Worm (Caenorhabditis elegans): ENCODE results near the gene twk-16.

- TF ChIP-seq F26F4.8 (GFP tag; conservative IDR thresholded peaks at IDR 0.05) (no peak), nhr-10 (tag; optimal IDR thresholded peaks at IDR 0.05) (no peak), nhr-25 (tag; optimal IDR thresholded peaks at IDR 0.05; ENCODE audit: borderline replicate concordance, insufficient read depth) (no peak), hlh-30 (tag; optimal IDR thresholded peaks at IDR 0.05; ENCODE audit: insufficient read depth) (peak; percentile 89), ZK546.5 (tag; optimal IDR thresholded peaks at IDR 0.05) (no peak), Y75B8A.6 (GFP tag; IDR thresholded peaks at IDR 0.05) (no peak), Y105C5A.15 (GFP tag; IDR thresholded peaks at IDR 0.05) (no peak), pha-4 (GFP tag; IDR thresholded peaks at IDR 0.05) (no peak), pha-4 (tag; optimal IDR thresholded peaks at IDR 0.05) (no peak), lim-7 (GFP tag; IDR thresholded peaks at IDR 0.05) (no peak), nhr-237 (tag; optimal IDR thresholded peaks at IDR 0.05) (no peak), sdz-12 (GFP tag; optimal IDR thresholded peaks at IDR 0.05) (no peak)
Observed at ce11 chrX:3102165-3102564, 21.2 kb downstream of the twk-16 start, which contains the start of gene ztf-13.
